Worm (Caenorhabditis elegans) whole organism, early embryonic: ENCODE measurements around the gene sri-38.

Source experiments
- ama-1 ChIP-seq: fragments of 150-350 bp; optimal IDR thresholded peaks from 2 replicates; lab custom pipeline; 2014
- ceh-36 ChIP-seq: sonication (generic microtip); optimal IDR thresholded peaks from 2 replicates; lab custom pipeline; 2016; ENCODE audit warnings: missing genetic modification characterization, inconsistent platforms, missing compliant biosample characterization
- hmg-4 ChIP-seq: fragments of 200-800 bp; sonication (Bioruptor generic); optimal IDR thresholded peaks from 2 replicates; lab custom pipeline; 2018; ENCODE audit warnings: mild to moderate bottlenecking, missing genetic modification characterization, missing compliant biosample characterization

- TF ChIP-seq ceh-36 = no peak
- TF ChIP-seq hmg-4 (GFP tag; lab: Kevin White, UChicago) = no peak
- TF ChIP-seq ama-1 (lab: Kevin White, UChicago) = no peak
Measured at ce11 chrII:2659364-2659763, 48.7 kb downstream of the sri-38 start, which contains the start of gene gcy-21.
